Worm (Caenorhabditis elegans): ENCODE measurements around the gene srj-29.
A peak's percentile ranks its signal among the peaks of the same experiment; 100 is the strongest.

Gene srj-29

ce11 chrV:16040140-16040827 is 35.2 kb upstream of the srj-29 start, which contains the start of the genes his-4 and his-3:
his-4 (minus strand) TSS chrV:16040515.
his-3 (plus strand) TSS chrV:16040808.
- peak; percentile 76 for TF ChIP-seq swsn-7 (tag; optimal IDR thresholded peaks at IDR 0.05)
- TF ChIP-seq nhr-90 (tag; optimal IDR thresholded peaks at IDR 0.05; ENCODE audit: poor library complexity): peak; percentile 76
- peak; percentile 25 to 52 for TF ChIP-seq efl-1 (optimal IDR thresholded peaks at IDR 0.05)
- TF ChIP-seq efl-1 (GFP tag; optimal IDR thresholded peaks at IDR 0.05 in 1 of 2): peak in 1 of 2 experiments; percentile 29
- peak; percentile 35 for TF ChIP-seq ztf-4 (tag; optimal IDR thresholded peaks at IDR 0.05)
- TF ChIP-seq nhr-19 (GFP tag; conservative IDR thresholded peaks at IDR 0.05): peak; percentile 18; the same call in 1 of the 2 replicates
- peak in 1 of 2 experiments; percentile 7 for TF ChIP-seq lin-35 (GFP tag; optimal IDR thresholded peaks at IDR 0.05)
- peak; percentile 20 for TF ChIP-seq tbx-2 (tag; optimal IDR thresholded peaks at IDR 0.05)
- TF ChIP-seq blmp-1 (tag; optimal IDR thresholded peaks at IDR 0.05): peak; percentile 15
- peak in 1 of 3 experiments; percentile 23 for TF ChIP-seq dpl-1 (GFP tag; optimal IDR thresholded peaks at IDR 0.05)
- TF ChIP-seq nhr-85 (tag): peak; percentile 90
- TF ChIP-seq ztf-11 (tag; optimal IDR thresholded peaks at IDR 0.05): peak in 1 of 2 experiments; percentile 92
- TF ChIP-seq mep-1 (tag; optimal IDR thresholded peaks at IDR 0.05): peak; percentile 30
- peak; percentile 79 for TF ChIP-seq lin-14 (GFP tag; optimal IDR thresholded peaks at IDR 0.05)
- TF ChIP-seq efl-3 (GFP tag; optimal IDR thresholded peaks at IDR 0.05): peak; percentile 60
- peak; percentile 69 for TF ChIP-seq nhr-71 (tag; optimal IDR thresholded peaks at IDR 0.05)
- peak; percentile 56 for TF ChIP-seq nhr-47 (tag; optimal IDR thresholded peaks at IDR 0.05)
- peak; percentile 15 for TF ChIP-seq C16A3.4 (tag; optimal IDR thresholded peaks at IDR 0.05)
- TF ChIP-seq snu-23 (GFP tag; optimal IDR thresholded peaks at IDR 0.05): peak; percentile 54
- TF ChIP-seq nhr-20 (tag; optimal IDR thresholded peaks at IDR 0.05): peak; percentile 69
- peak; percentile 38 for TF ChIP-seq xbp-1 (tag; optimal IDR thresholded peaks at IDR 0.05)
- peak; percentile 43 for TF ChIP-seq unc-86 (tag; optimal IDR thresholded peaks at IDR 0.05)
- TF ChIP-seq rnt-1 (tag; optimal IDR thresholded peaks at IDR 0.05): peak; percentile 27
- TF ChIP-seq grh-1 (GFP tag; IDR thresholded peaks at IDR 0.05): peak; percentile 78

- TF ChIP-seq elt-2 (tag; optimal IDR thresholded peaks at IDR 0.05) (no peak), rnt-1 (tag; optimal IDR thresholded peaks at IDR 0.05) (no peak), tlp-1 (tag; optimal IDR thresholded peaks at IDR 0.05) (no peak), lin-14 (GFP tag; optimal IDR thresholded peaks at IDR 0.05) (peak; percentile 3), fkh-4 (tag; optimal IDR thresholded peaks at IDR 0.05; ENCODE audit: borderline replicate concordance) (no peak), hlh-17 (GFP tag; optimal IDR thresholded peaks at IDR 0.05; ENCODE audit: borderline replicate concordance) (no peak), lsy-2 (tag; optimal IDR thresholded peaks at IDR 0.05) (peak in 1 of 2 experiments; percentile 19), ztf-11 (tag; optimal IDR thresholded peaks at IDR 0.05) (no peak), xbp-1 (tag; optimal IDR thresholded peaks at IDR 0.05) (peak; percentile 23), nhr-71 (tag; optimal IDR thresholded peaks at IDR 0.05) (peak; percentile 23), nhr-90 (tag; optimal IDR thresholded peaks at IDR 0.05; ENCODE audit: poor library complexity) (peak; percentile 2), swsn-7 (tag; optimal IDR thresholded peaks at IDR 0.05) (no peak), snu-23 (GFP tag; optimal IDR thresholded peaks at IDR 0.05) (no peak), blmp-1 (tag; optimal IDR thresholded peaks at IDR 0.05) (no peak), egl-27 (tag; optimal IDR thresholded peaks at IDR 0.05) (no peak), pag-3 (tag; optimal IDR thresholded peaks at IDR 0.05; ENCODE audit: borderline replicate concordance, insufficient read depth) (no peak), egl-13 (tag; optimal IDR thresholded peaks at IDR 0.05) (no peak), C16A3.4 (tag; optimal IDR thresholded peaks at IDR 0.05) (no peak), pax-3 (tag; optimal IDR thresholded peaks at IDR 0.05) (no peak), irx-1 (tag; optimal IDR thresholded peaks at IDR 0.05) (no peak), ceh-88 (GFP tag; IDR thresholded peaks at IDR 0.05) (no peak), nhr-20 (tag; optimal IDR thresholded peaks at IDR 0.05) (no peak), dsc-1 (tag; optimal IDR thresholded peaks at IDR 0.05) (no peak), nhr-237 (tag; optimal IDR thresholded peaks at IDR 0.05) (no peak), mab-9 (GFP tag; IDR thresholded peaks at IDR 0.05) (no peak), Y116A8C.19 (tag; optimal IDR thresholded peaks at IDR 0.05; ENCODE audit: borderline replicate concordance) (no peak), efl-1 (optimal IDR thresholded peaks at IDR 0.05) (peak in 1 of 2 experiments; percentile 10), efl-1 (GFP tag; optimal IDR thresholded peaks at IDR 0.05 in 1 of 2) (no peak), fos-1 (tag; optimal IDR thresholded peaks at IDR 0.05) (no peak), nhr-85 (tag) (peak; percentile 80), lin-39 (tag; optimal IDR thresholded peaks at IDR 0.05) (no peak), dpl-1 (GFP tag; optimal IDR thresholded peaks at IDR 0.05) (peak; percentile 18 to 35 (median 19)), mep-1 (tag; optimal IDR thresholded peaks at IDR 0.05) (peak; percentile 1), jun-1 (tag; optimal IDR thresholded peaks at IDR 0.05) (no peak)
These were observed 34.0 kb upstream of the srj-29 start for ce11 chrV:16041412-16041811.

Data from whole organism, L1 larva.